Worm (Caenorhabditis elegans): ENCODE results near the gene dpy-27.

dpy-27 gene

DNA sequence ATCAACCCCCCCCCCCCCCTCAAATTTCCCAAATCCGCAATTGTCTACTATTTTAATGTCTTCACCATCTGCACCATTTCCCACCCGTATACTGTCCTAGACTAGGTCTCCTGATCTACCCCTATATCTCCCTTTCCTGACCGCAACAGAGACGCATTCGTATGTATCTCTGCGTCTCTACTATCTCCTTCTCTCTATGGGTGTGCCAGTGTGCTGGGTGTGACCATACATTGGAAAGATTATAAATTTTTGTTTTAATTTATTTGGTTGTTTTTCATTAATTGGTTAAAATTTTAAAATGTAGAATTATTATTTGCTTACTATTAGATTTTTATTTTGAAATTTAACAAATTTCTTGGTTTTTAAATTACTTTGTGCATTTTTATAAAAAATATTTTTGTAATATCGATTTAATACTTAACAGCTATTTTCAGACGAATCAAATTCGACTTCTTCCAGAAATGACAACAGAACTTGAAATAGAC lies 2.5 kb upstream of the dpy-27 start, which contains the start of gene amx-1 (continued):
- TF ChIP-seq nhr-10 (tag; optimal IDR thresholded peaks at IDR 0.05) (no peak), saeg-2 (GFP tag; IDR thresholded peaks at IDR 0.05) (no peak), ces-1 (GFP tag; optimal IDR thresholded peaks at IDR 0.05) (no peak)

DNA sequence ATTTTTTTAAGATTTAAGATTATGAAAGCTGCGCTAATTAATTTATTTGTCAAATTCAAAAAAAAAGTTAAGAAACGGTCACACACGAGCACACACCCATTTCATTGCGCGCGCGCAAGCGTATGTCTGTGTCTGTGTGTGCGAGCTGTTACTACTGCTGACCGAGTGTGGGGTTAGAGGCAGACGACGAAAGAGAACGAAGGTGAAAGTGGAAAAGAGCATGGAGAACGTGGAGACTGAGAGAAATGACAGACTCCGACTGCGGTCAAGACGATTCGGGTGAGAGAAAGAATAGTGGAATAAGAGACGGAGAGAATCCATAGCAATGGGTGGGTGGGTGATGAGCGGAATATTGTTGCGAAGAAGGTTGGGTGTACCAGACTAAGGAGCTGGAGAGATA lies 655 bp upstream of the dpy-27 start:
- TF ChIP-seq dpl-1 (GFP tag; optimal IDR thresholded peaks at IDR 0.05) (peak; percentile 46), cey-2 (tag; optimal IDR thresholded peaks at IDR 0.05; ENCODE audit: borderline replicate concordance, insufficient read depth) (no peak), F49E8.2 (tag; optimal IDR thresholded peaks at IDR 0.05; ENCODE audit: borderline replicate concordance) (no peak), zag-1 (tag; optimal IDR thresholded peaks at IDR 0.05) (no peak), saeg-2 (GFP tag; IDR thresholded peaks at IDR 0.05) (no peak), nhr-28 (tag; optimal IDR thresholded peaks at IDR 0.05) (peak; percentile 89), hif-1 (tag; optimal IDR thresholded peaks at IDR 0.05) (peak in 1 of 2 experiments; percentile 51), mes-2 (tag; optimal IDR thresholded peaks at IDR 0.05; ENCODE audit: poor library complexity, severe bottlenecking) (peak; percentile 64), dmd-8 (GFP tag; IDR thresholded peaks at IDR 0.05) (no peak), F37D6.2 (tag; optimal IDR thresholded peaks at IDR 0.05) (no peak), daf-8 (GFP tag; IDR thresholded peaks at IDR 0.05) (no peak), ctbp-1 (GFP tag; IDR thresholded peaks at IDR 0.05) (peak; percentile 9; the same call in 1 of the 2 replicates), pqm-1 (tag; optimal IDR thresholded peaks at IDR 0.05) (peak; percentile 42), lin-15B (tag; optimal IDR thresholded peaks at IDR 0.05) (no peak), lin-29 (GFP tag; IDR thresholded peaks at IDR 0.05) (no peak), set-16 (GFP tag; IDR thresholded peaks at IDR 0.05) (peak; percentile 31; the same call in 1 of the 2 replicates), ceh-32 (tag; optimal IDR thresholded peaks at IDR 0.05; ENCODE audit: poor library complexity) (no peak), nhr-111 (GFP tag; optimal IDR thresholded peaks at IDR 0.05) (no peak), daf-19 (GFP tag; conservative IDR thresholded peaks at IDR 0.05) (no peak), madf-9 (GFP tag; conservative IDR thresholded peaks at IDR 0.05) (no peak), rbr-2 (tag; optimal IDR thresholded peaks at IDR 0.05) (peak; percentile 50), D1046.2 (GFP tag; IDR thresholded peaks at IDR 0.05) (no peak), ZK546.5 (tag; optimal IDR thresholded peaks at IDR 0.05) (no peak), vab-7 (GFP tag; IDR thresholded peaks at IDR 0.05) (no peak), pha-4 (GFP tag; IDR thresholded peaks at IDR 0.05) (no peak), pha-4 (tag; optimal IDR thresholded peaks at IDR 0.05) (no peak), fkh-10 (GFP tag; optimal IDR thresholded peaks at IDR 0.05) (no peak), F26F4.8 (GFP tag; conservative IDR thresholded peaks at IDR 0.05) (no peak), nhr-11 (tag; optimal IDR thresholded peaks at IDR 0.05) (peak; percentile 23), jun-1 (tag; optimal IDR thresholded peaks at IDR 0.05) (no peak), unc-39 (tag; optimal IDR thresholded peaks at IDR 0.05) (no peak), nhr-77 (tag; optimal IDR thresholded peaks at IDR 0.05) (peak; percentile 77), R02D3.7 (tag; optimal IDR thresholded peaks at IDR 0.05) (no peak), unc-130 (GFP tag; optimal IDR thresholded peaks at IDR 0.05) (no peak), zfp-2 (tag; optimal IDR thresholded peaks at IDR 0.05) (no peak), F44E2.7 (GFP tag; IDR thresholded peaks at IDR 0.05) (no peak), attf-4 (tag; optimal IDR thresholded peaks at IDR 0.05) (no peak), arid-1 (GFP tag; conservative IDR thresholded peaks at IDR 0.05) (0 out of 2 replicates have a peak, but pooled peaks have one; percentile 32), duxl-1 (tag; optimal IDR thresholded peaks at IDR 0.05; ENCODE audit: poor library complexity) (no peak), snpc-1.2 (GFP tag; IDR thresholded peaks at IDR 0.05) (no peak), php-3 (GFP tag; IDR thresholded peaks at IDR 0.05) (no peak), lim-7 (GFP tag; IDR thresholded peaks at IDR 0.05) (no peak), Y5F2A.4 (GFP tag; optimal IDR thresholded peaks at IDR 0.05) (no peak), lin-1 (GFP tag; IDR thresholded peaks at IDR 0.05) (no peak), lir-3 (tag; optimal IDR thresholded peaks at IDR 0.05) (no peak), spr-3 (GFP tag; optimal IDR thresholded peaks at IDR 0.05) (no peak), egl-43 (GFP tag; IDR thresholded peaks at IDR 0.05) (peak; percentile 78), lin-39 (tag; optimal IDR thresholded peaks at IDR 0.05) (no peak)
